Worm (Caenorhabditis elegans): ENCODE data around the gene Y55F3BR.2.

DNA sequence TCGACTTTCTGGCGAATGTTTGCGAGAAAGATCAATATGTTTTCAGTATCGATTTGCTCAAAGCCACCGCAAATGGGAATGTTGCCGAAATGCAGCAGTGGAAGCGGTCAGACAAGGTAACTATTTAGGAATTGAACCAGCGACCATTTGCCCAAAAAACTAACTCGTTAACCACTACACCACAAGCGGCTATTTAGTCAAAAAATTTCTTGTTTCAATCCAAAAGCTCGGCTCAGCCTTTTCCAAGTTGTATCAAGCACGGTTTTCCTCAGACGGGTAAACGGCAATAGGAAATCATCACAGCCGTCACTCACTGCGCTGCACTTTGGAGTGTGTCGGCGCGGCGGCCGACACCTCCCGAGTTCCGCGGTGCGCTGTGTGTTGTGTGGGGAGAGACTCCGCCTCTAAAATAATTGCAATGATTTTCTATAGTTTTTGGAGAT lies 8.1 kb downstream of the Y55F3BR.2 start:
- TF ChIP-seq ceh-13 (GFP tag; optimal IDR thresholded peaks at IDR 0.05) (no peak), ama-1 (optimal IDR thresholded peaks at IDR 0.05) (peak; percentile 84), hnd-1 (tag; optimal IDR thresholded peaks at IDR 0.05) (no peak)

Data from whole organism, early embryonic.